Worm (Caenorhabditis elegans): Measurements from ENCODE around the gene T11B7.5.

Gene T11B7.5

DNA sequence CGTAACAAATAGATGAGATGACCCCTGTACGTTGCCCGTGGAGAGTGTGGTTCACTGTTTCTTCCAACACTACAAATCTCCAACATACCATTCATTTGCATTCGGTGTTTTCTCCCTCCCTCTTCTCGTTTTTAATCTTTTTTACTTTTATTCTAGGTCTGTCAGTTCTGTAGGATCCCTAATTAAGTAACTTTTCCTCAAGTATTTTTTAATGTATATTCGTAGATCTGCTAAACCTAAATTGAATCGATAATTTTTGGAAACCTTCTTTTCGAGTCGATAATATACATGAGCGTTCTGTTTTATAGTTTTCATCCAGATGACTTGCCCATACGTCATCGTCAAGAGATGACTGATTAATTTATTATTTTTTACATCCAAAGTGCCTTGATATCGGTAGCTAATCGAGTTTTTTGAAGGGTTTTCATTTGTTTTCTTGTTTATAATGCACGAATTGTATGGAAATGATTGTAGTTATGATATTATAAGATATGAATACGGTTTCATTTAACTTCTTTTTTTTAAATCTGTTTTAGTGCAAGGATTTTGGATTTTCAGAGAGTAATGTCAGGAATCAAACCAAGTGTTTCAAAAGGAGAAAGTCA, 15.6 kb downstream of the T11B7.5 start, which contains the start of the genes T28C6.11 and T11B7.1:
TSS of gene T28C6.11 (minus strand) at position 101 of the 605 bp plus-strand sequence.
TSS of gene T11B7.1 (plus strand) at position 555 of the 605 bp plus-strand sequence.
- TF ChIP-seq akir-1 (GFP tag; optimal IDR thresholded peaks at IDR 0.05) (no peak), nhr-179 (tag; optimal IDR thresholded peaks at IDR 0.05) (no peak), attf-6 (GFP tag; IDR thresholded peaks at IDR 0.05) (no peak), Y67H2A.10 (GFP tag; conservative IDR thresholded peaks at IDR 0.05) (no peak), bed-1 (GFP tag; IDR thresholded peaks at IDR 0.05) (no peak)

DNA sequence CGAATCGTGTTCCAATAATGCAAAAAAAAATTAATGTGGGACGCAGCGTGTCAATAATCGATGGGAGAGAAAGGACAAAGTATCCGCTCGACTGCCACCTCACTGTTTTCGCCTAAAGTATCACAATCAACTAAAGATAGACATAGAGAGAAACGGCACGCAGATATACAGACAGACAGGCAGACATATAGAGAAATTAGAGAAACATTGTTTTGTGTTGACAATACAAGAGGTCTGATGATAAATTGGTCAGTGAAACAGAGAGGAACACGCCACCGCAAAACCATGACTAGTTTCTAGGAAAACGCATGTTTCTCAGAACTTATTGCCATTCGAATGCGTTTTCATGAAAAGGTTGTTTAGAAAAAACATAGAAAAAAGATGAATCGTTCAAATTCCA, 25.3 kb downstream of the T11B7.5 start, which contains the start of gene T28C6.8:
TSS of gene T28C6.8 (minus strand) at position 137 of the 400 bp plus-strand sequence.
- TF ChIP-seq hmg-1.2 (GFP tag; IDR thresholded peaks at IDR 0.05) (peak; percentile 43; the same call in 1 of the 2 replicates), C06A6.2 (GFP tag; conservative IDR thresholded peaks at IDR 0.05) (no peak), ceh-27 (GFP tag; optimal IDR thresholded peaks at IDR 0.05) (no peak), lin-26 (GFP tag; IDR thresholded peaks at IDR 0.05) (0 out of 2 replicates have a peak, but pooled peaks have one; percentile 31), attf-5 (GFP tag; optimal IDR thresholded peaks at IDR 0.05) (peak; percentile 71), F57A8.1 (GFP tag; optimal IDR thresholded peaks at IDR 0.05) (no peak), let-607 (tag; optimal IDR thresholded peaks at IDR 0.05) (peak; percentile 19 to 45), attf-6 (GFP tag; IDR thresholded peaks at IDR 0.05) (no peak), dox-1 (GFP tag; IDR thresholded peaks at IDR 0.05) (peak; percentile 70), tbp1 (GFP tag; optimal IDR thresholded peaks at IDR 0.05) (peak; percentile 22), ceh-100 (GFP tag; IDR thresholded peaks at IDR 0.05) (no peak), athp-1 (tag; optimal IDR thresholded peaks at IDR 0.05) (no peak), nhr-80 (tag; optimal IDR thresholded peaks at IDR 0.05) (peak; percentile 92), lin-54 (GFP tag; optimal IDR thresholded peaks at IDR 0.05) (peak; percentile 11), him-1 (tag; optimal IDR thresholded peaks at IDR 0.05) (no peak), B0336.3 (GFP tag; IDR thresholded peaks at IDR 0.05) (0 out of 2 replicates have a peak, but pooled peaks have one; percentile 26), ama-1 (optimal IDR thresholded peaks at IDR 0.05) (no peak), ama-1 (GFP tag; optimal IDR thresholded peaks at IDR 0.05) (no peak)

DNA sequence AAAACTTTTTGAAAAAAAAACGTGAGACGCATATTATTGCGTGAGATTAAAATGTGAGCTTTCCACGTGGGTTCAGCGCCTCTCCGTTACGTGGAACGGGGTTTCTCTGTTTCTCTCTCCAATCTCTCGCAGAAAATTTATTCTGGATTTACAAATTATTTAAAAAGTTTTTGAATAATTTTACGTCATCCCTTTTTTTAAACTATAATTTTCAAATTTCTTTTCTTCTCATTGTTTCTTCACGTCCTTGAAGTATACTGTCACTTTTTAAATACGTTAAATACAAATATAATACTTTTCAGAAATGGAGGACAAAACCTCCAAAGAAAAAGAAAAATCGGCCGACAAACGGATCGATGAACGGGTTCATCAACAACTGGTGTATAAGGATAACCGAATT, 28.4 kb downstream of the T11B7.5 start, which contains the start of gene T28C6.7:
TSS of gene T28C6.7 (plus strand) at position 301 of the 400 bp plus-strand sequence.
- TF ChIP-seq D2030.7 (GFP tag; IDR thresholded peaks at IDR 0.05) (no peak), sdz-38 (tag; optimal IDR thresholded peaks at IDR 0.05) (no peak), madf-3 (GFP tag; IDR thresholded peaks at IDR 0.05) (no peak), madf-10 (tag; optimal IDR thresholded peaks at IDR 0.05) (no peak), tbx-9 (tag; optimal IDR thresholded peaks at IDR 0.05; ENCODE audit: borderline replicate concordance) (no peak), ztf-22 (GFP tag; optimal IDR thresholded peaks at IDR 0.05) (no peak), repo-1 (tag; optimal IDR thresholded peaks at IDR 0.05) (no peak), ceh-91 (GFP tag; IDR thresholded peaks at IDR 0.05) (no peak), ceh-79 (tag; optimal IDR thresholded peaks at IDR 0.05) (no peak), nfya-2 (GFP tag; IDR thresholded peaks at IDR 0.05) (no peak), nfya-1 (tag; optimal IDR thresholded peaks at IDR 0.05; ENCODE audit: borderline replicate concordance, insufficient read depth) (no peak), rcor-1 (GFP tag; IDR thresholded peaks at IDR 0.05) (no peak)

DNA sequence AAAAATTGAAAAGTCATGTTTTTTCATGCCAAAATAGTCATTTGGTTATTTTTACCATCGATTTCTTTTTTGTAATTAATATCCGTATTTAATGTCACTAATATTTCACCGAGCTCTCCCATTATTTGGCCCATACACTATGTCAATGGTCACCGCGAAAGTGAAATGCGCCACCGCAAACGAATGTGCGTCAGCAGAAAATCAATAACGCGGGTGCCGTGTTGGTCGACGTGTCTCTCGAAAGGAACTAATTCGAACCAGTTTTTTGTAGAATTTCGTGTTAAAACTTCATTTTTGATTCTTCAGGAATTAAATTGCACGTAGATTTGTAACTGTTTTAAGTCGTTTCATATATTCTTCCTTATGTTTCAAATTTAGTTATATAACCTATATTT, 29.3 kb downstream of the T11B7.5 start:
- TF ChIP-seq C06A6.2 (GFP tag; conservative IDR thresholded peaks at IDR 0.05) (no peak), ztf-18 (tag; optimal IDR thresholded peaks at IDR 0.05) (peak; percentile 69), B0261.1 (tag; optimal IDR thresholded peaks at IDR 0.05) (no peak), attf-5 (GFP tag; optimal IDR thresholded peaks at IDR 0.05) (no peak), aptf-2 (GFP tag; conservative IDR thresholded peaks at IDR 0.05) (no peak), ztf-26 (tag; optimal IDR thresholded peaks at IDR 0.05) (no peak), madf-6 (GFP tag; IDR thresholded peaks at IDR 0.05) (no peak), nhr-179 (tag; optimal IDR thresholded peaks at IDR 0.05) (no peak), nhr-80 (tag; optimal IDR thresholded peaks at IDR 0.05) (peak; percentile 17), let-526 (GFP tag; IDR thresholded peaks at IDR 0.05) (no peak), snpc-4 (GFP tag; optimal IDR thresholded peaks at IDR 0.05) (no peak), snpc-4 (tag; optimal IDR thresholded peaks at IDR 0.05) (no peak), nfyb-1 (GFP tag; IDR thresholded peaks at IDR 0.05) (no peak), F39B2.1 (GFP tag; IDR thresholded peaks at IDR 0.05) (no peak), B0336.3 (GFP tag; IDR thresholded peaks at IDR 0.05) (no peak), athp-1 (tag; optimal IDR thresholded peaks at IDR 0.05) (no peak), efl-1 (GFP tag; optimal IDR thresholded peaks at IDR 0.05) (no peak)

Data from whole organism, young adult.